Worm (Caenorhabditis elegans) whole organism, mixed stage, embryonic: Measurements from ENCODE around the gene T10B9.14.

Experiments used
- blmp-1 ChIP-seq: fragments of 150-350 bp; optimal IDR thresholded peaks from 2 replicates; lab custom pipeline; 2014; ENCODE audit warnings: missing biosample characterization, missing genetic modification characterization
- ceh-39 ChIP-seq: fragments of 150-350 bp; optimal IDR thresholded peaks from 2 replicates; lab custom pipeline; 2014; ENCODE audit warnings: missing biosample characterization, missing genetic modification characterization
- ces-1 ChIP-seq: fragments of 150-350 bp; optimal IDR thresholded peaks from 2 replicates; lab custom pipeline; 2014; ENCODE audit warnings: missing biosample characterization, missing genetic modification reagents, missing genetic modification characterization
- cnd-1 ChIP-seq: fragments of 200-800 bp; sonication (Bioruptor generic); optimal IDR thresholded peaks from 2 replicates; lab custom pipeline; 2018; ENCODE audit warnings: mild to moderate bottlenecking, missing genetic modification characterization, missing compliant biosample characterization
- mep-1 ChIP-seq: fragments of 150-350 bp; optimal IDR thresholded peaks from 2 replicates; lab custom pipeline; 2017; ENCODE audit warnings: missing biosample characterization, missing genetic modification reagents, missing genetic modification characterization, inconsistent platforms
- unc-120 ChIP-seq: sonication (generic microtip); optimal IDR thresholded peaks from 2 replicates; lab custom pipeline; 2017; ENCODE audit warnings: missing genetic modification characterization, missing compliant biosample characterization; ENCODE audit not compliant: poor library complexity, severe bottlenecking

DNA sequence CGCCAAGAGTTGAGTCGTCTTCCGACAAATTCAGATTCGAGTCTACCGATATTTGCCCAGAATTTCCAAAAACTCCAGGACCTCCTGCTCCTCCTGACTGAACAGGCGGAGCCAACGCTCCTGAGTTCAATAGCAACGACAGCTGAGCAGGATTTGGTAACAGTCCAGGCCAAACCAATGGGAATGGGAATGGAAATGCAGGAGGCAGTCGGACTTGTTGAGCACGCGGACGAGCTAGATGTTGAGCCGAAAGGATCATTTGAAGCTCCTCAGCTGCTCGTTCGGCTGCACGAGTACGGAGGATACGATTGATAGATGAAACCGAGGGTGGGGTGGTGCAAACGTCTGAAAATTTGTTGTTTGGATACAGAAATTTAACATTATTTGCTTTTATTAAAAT, 44.7 kb upstream of the T10B9.14 start:
- TF ChIP-seq blmp-1 (tag; lab: Kevin White, UChicago) = no peak
- TF ChIP-seq mep-1 (tag; lab: Kevin White, UChicago) = no peak
- no peak for TF ChIP-seq ceh-39 (tag; lab: Kevin White, UChicago)
- TF ChIP-seq unc-120 (tag; lab: Kevin White, UChicago) = no peak
- no peak for TF ChIP-seq cnd-1
- no peak for TF ChIP-seq ces-1
